Fruit fly (Drosophila melanogaster): Measurements from ENCODE around the gene Pect.
A peak's percentile ranks its signal among the peaks of the same experiment; 100 is the strongest.

DNA sequence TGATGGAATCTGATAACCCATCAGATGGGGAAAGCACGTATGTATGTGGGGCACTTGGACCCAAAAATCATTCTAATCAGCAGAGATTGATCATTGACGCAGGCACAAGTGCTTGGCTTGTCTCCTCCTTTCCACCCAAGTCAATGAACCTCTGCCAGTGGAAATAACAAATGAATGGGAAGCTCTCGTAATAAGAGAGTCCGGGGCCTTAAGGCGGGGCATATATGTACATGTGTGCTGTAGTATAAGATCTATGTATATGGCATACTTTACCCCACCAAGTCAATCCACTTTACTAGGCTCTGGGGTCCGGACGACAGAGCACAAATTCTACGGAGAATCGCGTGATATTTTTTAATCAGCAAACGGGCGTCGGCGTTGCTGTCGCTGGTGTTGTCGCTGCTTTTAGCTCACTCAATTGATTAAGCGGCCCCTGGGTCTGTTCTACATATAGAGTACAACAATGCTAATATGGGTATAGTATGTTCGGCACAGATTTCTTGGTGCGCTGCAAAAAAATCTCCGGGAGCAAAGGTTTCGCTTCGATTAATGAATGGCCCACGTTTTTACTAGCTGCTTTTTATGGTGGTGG lies 2.6 kb downstream of the Pect start:
- TF ChIP-seq usp (GFP tag; optimal IDR thresholded peaks at IDR 0.05) = no peak
- no peak for TF ChIP-seq Dll (optimal IDR thresholded peaks at IDR 0.05)
- no peak for TF ChIP-seq psq (optimal IDR thresholded peaks at IDR 0.05)
- peak; percentile 22 for TF ChIP-seq pan (optimal IDR thresholded peaks at IDR 0.05)

Measured in whole organism.